Worm (Caenorhabditis elegans): Measurements from ENCODE around the gene R08C7.8.

ce11 chrIV:4398420-4398819 lies 35.9 kb downstream of the R08C7.8 start:
- no peak for TF ChIP-seq hmbx-1 (tag; optimal IDR thresholded peaks at IDR 0.05)
- TF ChIP-seq ets-7 (tag; optimal IDR thresholded peaks at IDR 0.05): no peak
- no peak for TF ChIP-seq ama-1 (optimal IDR thresholded peaks at IDR 0.05)
- no peak for TF ChIP-seq aly-1 (tag; optimal IDR thresholded peaks at IDR 0.05)
- no peak for TF ChIP-seq ceh-13 (GFP tag; optimal IDR thresholded peaks at IDR 0.05)
- TF ChIP-seq sea-1 (GFP tag; conservative IDR thresholded peaks at IDR 0.05): no peak
- TF ChIP-seq tbx-11 (GFP tag; IDR thresholded peaks at IDR 0.05): no peak
- TF ChIP-seq pes-1 (GFP tag; IDR thresholded peaks at IDR 0.05): no peak
- no peak for TF ChIP-seq flt-1 (GFP tag; IDR thresholded peaks at IDR 0.05)
- no peak for TF ChIP-seq scrt-1 (GFP tag; IDR thresholded peaks at IDR 0.05)
- TF ChIP-seq hmg-4 (GFP tag; optimal IDR thresholded peaks at IDR 0.05): peak; percentile 32
- no peak for TF ChIP-seq ceh-36 (tag; optimal IDR thresholded peaks at IDR 0.05)

Data from whole organism, early embryonic.